Worm (Caenorhabditis elegans) whole organism, early embryonic: Measurements from ENCODE around the gene ttbk-2.2.

Source experiments
- ceh-36 ChIP-seq: sonication (generic microtip); optimal IDR thresholded peaks from 2 replicates; lab custom pipeline; 2016; ENCODE audit warnings: missing genetic modification characterization, inconsistent platforms, missing compliant biosample characterization
- flt-1 ChIP-seq: fragments of 200-800 bp; sonication (Bioruptor generic); IDR thresholded peaks from 2 replicates; pipeline ENCODE4 v1.3.6; 2022; ENCODE audit warnings: missing genetic modification characterization, missing compliant biosample characterization

DNA sequence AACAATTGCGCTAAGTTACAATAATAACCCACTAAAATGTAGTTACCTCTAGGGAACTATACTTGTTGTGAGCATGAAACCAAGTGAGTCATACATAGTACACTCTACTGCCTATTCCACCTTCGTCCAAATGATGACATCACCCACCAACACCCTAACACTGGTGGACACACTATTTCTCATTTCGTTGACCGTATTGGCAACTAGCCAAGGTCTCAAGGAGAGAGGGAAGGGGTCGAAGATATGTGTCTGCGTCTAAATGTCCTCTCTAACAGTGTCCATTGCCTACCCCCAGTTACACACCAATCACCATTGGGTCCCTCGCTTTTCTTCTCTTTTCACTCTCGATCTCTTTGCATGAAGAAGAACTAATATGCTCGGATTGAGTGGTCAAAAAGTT, 11.1 kb upstream of the ttbk-2.2 start:
- TF ChIP-seq flt-1 (GFP tag; lab: Robert Waterston, UW) (0 out of 2 replicates have a peak, but pooled peaks have one; percentile 16), ceh-36 (no peak)
